Fruit fly (Drosophila melanogaster): ENCODE measurements around the gene CG43394.

Gene CG43394

dm6 chr2L:8198757-8199156 lies 53.2 kb downstream of the CG43394 start, which contains the start of gene PGAP5 (continued):
- TF ChIP-seq knrl (GFP tag; IDR thresholded peaks at IDR 0.05; ENCODE audit: partially characterized antibody): peak; percentile 91
- no peak for TF ChIP-seq ab (GFP tag; optimal IDR thresholded peaks at IDR 0.05)
- TF ChIP-seq Opbp (GFP tag; IDR thresholded peaks at IDR 0.05; ENCODE audit: partially characterized antibody): peak; percentile 93
- TF ChIP-seq Usf (GFP tag; optimal IDR thresholded peaks at IDR 0.05): no peak
- no peak for TF ChIP-seq CG12769 (tag; optimal IDR thresholded peaks at IDR 0.05)
- no peak for TF ChIP-seq odd (GFP tag; optimal IDR thresholded peaks at IDR 0.05)
- TF ChIP-seq Sry-δ (GFP tag; optimal IDR thresholded peaks at IDR 0.05): peak; percentile 91
- no peak for TF ChIP-seq gsb (GFP tag; IDR thresholded peaks at IDR 0.05)
- TF ChIP-seq crol (GFP tag; IDR thresholded peaks at IDR 0.05): no peak
- TF ChIP-seq nau (GFP tag; optimal IDR thresholded peaks at IDR 0.05): no peak
- peak; percentile 63; the same call in 1 of the 2 replicates for TF ChIP-seq Rfx (GFP tag; IDR thresholded peaks at IDR 0.05)
- no peak for TF ChIP-seq Dek (tag; optimal IDR thresholded peaks at IDR 0.05)
- TF ChIP-seq ase (GFP tag; IDR thresholded peaks at IDR 0.05): no peak
- peak; percentile 99 for TF ChIP-seq CG11560 (tag; IDR thresholded peaks at IDR 0.05)
- peak; percentile 99 for TF ChIP-seq E2f2 (GFP tag; IDR thresholded peaks at IDR 0.05)
- no peak for TF ChIP-seq fd96Cb (tag; optimal IDR thresholded peaks at IDR 0.05)
- TF ChIP-seq CG18262 (tag; optimal IDR thresholded peaks at IDR 0.05): no peak
- peak; percentile 99 for TF ChIP-seq CG13287 (GFP tag; IDR thresholded peaks at IDR 0.05; ENCODE audit: partially characterized antibody)
- TF ChIP-seq bcd (GFP tag; optimal IDR thresholded peaks at IDR 0.05): no peak
- TF ChIP-seq yki (optimal IDR thresholded peaks at IDR 0.05): no peak
- TF ChIP-seq lilli (GFP tag; optimal IDR thresholded peaks at IDR 0.05): peak; percentile 44
- no peak for TF ChIP-seq dm (GFP tag; optimal IDR thresholded peaks at IDR 0.05)
- TF ChIP-seq Dfd (GFP tag; optimal IDR thresholded peaks at IDR 0.05): no peak
- TF ChIP-seq CG18764 (GFP tag; optimal IDR thresholded peaks at IDR 0.05): no peak
- TF ChIP-seq Sox102F (GFP tag; optimal IDR thresholded peaks at IDR 0.05): no peak
- TF ChIP-seq chm (GFP tag; IDR thresholded peaks at IDR 0.05): no peak
- TF ChIP-seq maf-S (GFP tag; optimal IDR thresholded peaks at IDR 0.05): no peak
- peak; percentile 94 for TF ChIP-seq CG2129 (GFP tag; IDR thresholded peaks at IDR 0.05; ENCODE audit: partially characterized antibody)
- TF ChIP-seq CG30020 (tag; optimal IDR thresholded peaks at IDR 0.05): no peak
- peak; percentile 52 for TF ChIP-seq stwl (tag; optimal IDR thresholded peaks at IDR 0.05)
- TF ChIP-seq MBD-R2 (GFP tag; IDR thresholded peaks at IDR 0.05): peak; percentile 93
- peak; percentile 84 for TF ChIP-seq pzg (GFP tag; optimal IDR thresholded peaks at IDR 0.05)
- TF ChIP-seq CG9215 (GFP tag; IDR thresholded peaks at IDR 0.05): no peak
- no peak for TF ChIP-seq CG2889 (GFP tag; IDR thresholded peaks at IDR 0.05)
- TF ChIP-seq ftz-f1 (GFP tag; optimal IDR thresholded peaks at IDR 0.05): no peak
- TF ChIP-seq Antp (GFP tag; optimal IDR thresholded peaks at IDR 0.05): no peak
- TF ChIP-seq da (GFP tag; optimal IDR thresholded peaks at IDR 0.05): no peak
- peak; percentile 98 for TF ChIP-seq hbn (GFP tag; IDR thresholded peaks at IDR 0.05; ENCODE audit: partially characterized antibody)
- peak; percentile 30 for TF ChIP-seq mam (GFP tag; optimal IDR thresholded peaks at IDR 0.05)
- TF ChIP-seq CG13424 (tag; optimal IDR thresholded peaks at IDR 0.05): no peak
- no peak for TF ChIP-seq wdn (GFP tag; IDR thresholded peaks at IDR 0.05)
- no peak for TF ChIP-seq Oli (tag; optimal IDR thresholded peaks at IDR 0.05)
- TF ChIP-seq Max (GFP tag; optimal IDR thresholded peaks at IDR 0.05): peak; percentile 27
- TF ChIP-seq CG6813 (GFP tag; optimal IDR thresholded peaks at IDR 0.05): no peak
- TF ChIP-seq CG8944 (GFP tag; optimal IDR thresholded peaks at IDR 0.05): no peak
- no peak for TF ChIP-seq ind (GFP tag; optimal IDR thresholded peaks at IDR 0.05)
- TF ChIP-seq croc (GFP tag; conservative IDR thresholded peaks at IDR 0.05): no peak
- TF ChIP-seq CG1792 (GFP tag; optimal IDR thresholded peaks at IDR 0.05): no peak
- no peak for TF ChIP-seq trh (GFP tag; optimal IDR thresholded peaks at IDR 0.05)
- TF ChIP-seq fd3F (GFP tag; optimal IDR thresholded peaks at IDR 0.05): no peak
- peak; percentile 84 for TF ChIP-seq sens (GFP tag)
- TF ChIP-seq CG34422 (GFP tag; IDR thresholded peaks at IDR 0.05): no peak
- TF ChIP-seq ci (GFP tag; IDR thresholded peaks at IDR 0.05): 0 out of 3 replicates have a peak, but pooled peaks have one; percentile 17

All from whole organism, embryonic.